Fruit fly (Drosophila melanogaster): ENCODE results near the gene CG31371.

CG31371 gene

DNA sequence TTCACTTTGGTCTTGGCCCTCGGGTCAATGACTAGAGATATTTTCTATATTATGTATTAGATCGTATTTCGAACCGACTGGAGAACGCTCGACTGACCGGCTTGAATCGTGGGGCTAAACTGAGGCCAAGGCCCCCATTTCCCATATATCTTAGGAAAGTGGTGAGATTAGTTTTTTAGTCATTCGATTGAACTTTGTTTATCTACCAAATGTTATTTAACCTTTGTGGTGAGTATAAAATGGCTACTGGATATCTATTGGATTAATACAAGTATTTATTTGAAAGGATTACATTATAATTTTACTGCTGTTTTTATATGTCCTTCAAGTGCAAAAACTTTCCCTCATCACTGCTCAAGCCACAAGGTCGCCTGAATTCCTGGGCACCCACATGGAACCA lies at the start of gene CG31371:
CG31371 (minus strand) TSS at position 101 of the 400 bp plus-strand sequence.
- no peak for TF ChIP-seq CG8478 (optimal IDR thresholded peaks at IDR 0.05)
- no peak for TF ChIP-seq CTCF (optimal IDR thresholded peaks at IDR 0.05)

DNA sequence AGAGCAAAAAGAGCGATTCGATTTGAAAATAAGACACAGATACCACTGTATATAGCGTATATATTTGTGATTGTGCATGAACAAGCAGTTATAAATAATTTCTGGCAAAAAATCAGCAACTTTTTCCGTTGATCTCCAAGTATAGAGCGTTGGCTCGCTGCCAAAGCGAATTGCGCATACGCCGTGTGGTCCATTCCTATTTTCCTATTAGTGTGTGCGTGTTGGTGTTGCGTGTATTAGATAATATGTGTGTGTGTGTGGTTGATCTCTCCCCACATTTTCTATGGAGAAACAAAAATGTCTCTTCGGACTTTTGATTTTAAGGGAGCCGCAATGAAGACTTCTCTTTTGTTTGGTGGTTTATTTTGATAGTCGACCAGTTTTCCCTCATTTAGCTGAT lies 49.2 kb upstream of the CG31371 start:
- no peak for TF ChIP-seq CG8478 (optimal IDR thresholded peaks at IDR 0.05)
- no peak for TF ChIP-seq CTCF (optimal IDR thresholded peaks at IDR 0.05)

DNA sequence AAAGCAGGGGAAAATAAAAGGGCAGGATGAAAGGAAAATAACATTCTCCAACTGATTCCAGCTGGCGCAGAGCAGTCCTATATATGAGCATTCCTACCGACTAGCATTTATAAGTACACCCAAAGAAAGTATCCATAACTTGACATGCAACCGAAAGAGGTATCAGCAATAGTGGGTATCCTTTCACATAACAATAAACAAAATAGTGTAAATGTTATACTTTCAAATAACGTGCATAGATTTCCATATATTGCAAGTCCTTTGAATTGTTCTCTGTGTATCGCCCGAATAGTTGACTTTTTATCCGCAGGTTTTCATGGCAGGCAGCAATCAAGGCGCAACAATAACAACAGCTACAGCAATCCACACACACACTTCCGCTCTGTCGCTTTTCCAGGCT lies 46.7 kb upstream of the CG31371 start:
- TF ChIP-seq CTCF (optimal IDR thresholded peaks at IDR 0.05) (no peak), CG8478 (optimal IDR thresholded peaks at IDR 0.05) (no peak)

DNA sequence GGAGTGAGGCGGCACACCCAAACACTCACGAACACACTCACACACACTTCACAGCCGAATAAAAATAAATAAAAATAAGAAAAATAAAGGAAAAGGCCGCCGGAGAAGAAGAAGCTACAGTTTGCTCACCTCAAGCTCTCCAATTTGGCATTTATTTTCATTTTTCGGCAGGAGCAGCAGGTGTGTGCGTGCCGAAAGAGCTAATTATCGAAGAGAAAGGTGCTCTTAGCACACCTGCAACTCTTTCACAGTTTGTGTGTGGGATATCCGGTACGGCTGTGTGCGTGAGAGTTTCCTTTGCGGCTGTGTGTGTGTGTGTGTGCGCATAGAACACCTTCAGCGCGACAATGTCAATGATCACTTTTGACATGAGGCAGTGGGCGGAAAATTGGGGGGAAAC lies 41.7 kb upstream of the CG31371 start:
- TF ChIP-seq CG8478 (optimal IDR thresholded peaks at IDR 0.05) (no peak), CTCF (optimal IDR thresholded peaks at IDR 0.05) (no peak)

- TF ChIP-seq CTCF (optimal IDR thresholded peaks at IDR 0.05) = no peak
- TF ChIP-seq CG8478 (optimal IDR thresholded peaks at IDR 0.05) = no peak
Observed at dm6 chr3R:30541469-30541868, 38.2 kb upstream of the CG31371 start.

DNA sequence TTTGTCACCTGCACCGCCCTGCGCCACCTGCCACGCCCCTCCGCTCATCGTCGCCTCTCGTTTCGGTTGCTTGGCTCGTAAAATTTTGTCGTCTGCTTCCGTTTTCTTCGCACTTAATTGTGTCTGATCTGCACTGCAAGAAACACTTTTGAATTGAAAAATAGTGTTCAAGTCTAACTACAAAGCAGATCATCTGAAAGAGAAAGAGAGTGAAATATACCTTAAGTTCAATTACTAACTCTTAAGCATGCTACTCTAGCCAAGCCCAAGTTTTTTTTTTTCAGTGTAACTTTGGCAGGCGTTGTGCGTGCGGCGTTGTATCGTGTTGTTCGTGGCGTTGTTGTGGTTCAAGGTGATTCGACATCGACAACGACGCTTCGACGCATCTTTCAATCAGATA lies 36.9 kb upstream of the CG31371 start:
- TF ChIP-seq CTCF (optimal IDR thresholded peaks at IDR 0.05) (no peak), CG8478 (optimal IDR thresholded peaks at IDR 0.05) (no peak)

dm6 chr3R:30536919-30537318 lies 33.6 kb upstream of the CG31371 start:
- TF ChIP-seq CTCF (optimal IDR thresholded peaks at IDR 0.05) (no peak), CG8478 (optimal IDR thresholded peaks at IDR 0.05) (no peak)

DNA sequence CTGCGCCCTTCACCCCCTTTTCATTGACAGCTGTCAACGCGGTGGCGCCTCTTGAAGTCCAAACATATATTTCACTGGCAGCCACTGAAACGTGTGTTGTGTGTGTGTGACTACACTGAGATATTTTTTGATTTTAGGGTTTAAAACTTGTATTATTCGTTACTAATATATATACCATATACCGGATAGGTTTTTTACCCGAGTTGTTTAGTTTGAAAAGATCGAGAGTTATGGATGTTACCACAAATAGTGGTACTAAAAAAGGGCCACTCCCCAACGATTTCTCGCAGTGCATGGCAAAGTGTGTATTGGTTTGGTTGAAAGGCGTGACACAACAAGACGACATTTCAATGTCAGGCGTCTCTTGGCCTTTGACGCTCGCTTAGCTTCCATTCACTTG lies 33.1 kb upstream of the CG31371 start:
- TF ChIP-seq CG8478 (optimal IDR thresholded peaks at IDR 0.05) (no peak), CTCF (optimal IDR thresholded peaks at IDR 0.05) (no peak)

DNA sequence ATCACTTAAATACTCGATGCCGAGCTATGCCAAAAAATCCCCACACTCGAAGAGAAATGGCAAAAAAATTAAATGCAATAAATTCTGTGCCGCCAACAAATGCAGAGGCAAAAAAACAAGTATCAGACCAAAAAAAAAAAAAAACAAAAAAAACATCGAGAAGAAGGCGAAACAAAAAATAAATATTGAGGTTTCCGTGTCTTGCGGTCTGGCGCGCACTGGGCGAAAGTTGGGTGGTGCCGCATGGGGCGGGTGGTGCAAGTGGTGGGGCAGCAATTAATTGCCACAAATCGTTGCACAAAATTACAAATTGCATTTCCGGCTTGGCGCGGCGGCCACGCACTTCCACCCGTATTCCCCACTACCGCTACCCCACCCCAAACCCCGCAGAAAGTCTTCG lies 31.1 kb upstream of the CG31371 start:
- no peak for TF ChIP-seq CTCF (optimal IDR thresholded peaks at IDR 0.05)
- TF ChIP-seq CG8478 (optimal IDR thresholded peaks at IDR 0.05) = no peak

- TF ChIP-seq CG8478 (optimal IDR thresholded peaks at IDR 0.05) (no peak), CTCF (optimal IDR thresholded peaks at IDR 0.05) (no peak)
Observed at dm6 chr3R:30531989-30532653, 28.8 kb upstream of the CG31371 start, which contains the start of gene tmod. TSS of gene tmod (plus strand) at chr3R:30532607.

DNA sequence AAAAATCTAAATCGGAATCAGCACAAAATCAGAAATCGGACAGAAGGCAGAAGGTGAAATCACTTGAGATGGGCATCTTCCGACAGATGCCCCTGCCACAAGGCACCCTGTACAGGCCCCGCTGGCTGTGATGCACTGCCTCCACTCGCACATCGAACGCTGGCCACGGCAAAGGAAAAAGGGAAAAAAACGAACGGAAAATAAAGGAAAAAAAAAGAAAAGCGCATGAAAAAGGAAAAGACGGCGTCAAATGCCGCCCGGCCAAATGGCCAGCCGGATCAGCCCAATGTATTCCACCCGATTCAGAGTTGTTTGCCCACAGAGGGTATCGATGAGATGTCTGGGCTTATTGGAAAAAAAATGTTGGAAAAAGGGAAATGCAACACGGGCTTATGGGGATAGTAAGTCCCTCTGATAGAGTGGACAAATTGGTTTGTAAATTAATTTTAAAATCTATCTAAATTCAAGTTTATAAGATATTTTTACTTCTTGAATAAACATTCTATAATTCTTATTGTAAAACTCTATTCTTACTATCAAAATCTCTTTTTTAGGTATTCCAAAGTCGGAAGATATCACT lies 27.9 kb upstream of the CG31371 start:
- TF ChIP-seq CG8478 (optimal IDR thresholded peaks at IDR 0.05) = no peak
- no peak for TF ChIP-seq CTCF (optimal IDR thresholded peaks at IDR 0.05)

DNA sequence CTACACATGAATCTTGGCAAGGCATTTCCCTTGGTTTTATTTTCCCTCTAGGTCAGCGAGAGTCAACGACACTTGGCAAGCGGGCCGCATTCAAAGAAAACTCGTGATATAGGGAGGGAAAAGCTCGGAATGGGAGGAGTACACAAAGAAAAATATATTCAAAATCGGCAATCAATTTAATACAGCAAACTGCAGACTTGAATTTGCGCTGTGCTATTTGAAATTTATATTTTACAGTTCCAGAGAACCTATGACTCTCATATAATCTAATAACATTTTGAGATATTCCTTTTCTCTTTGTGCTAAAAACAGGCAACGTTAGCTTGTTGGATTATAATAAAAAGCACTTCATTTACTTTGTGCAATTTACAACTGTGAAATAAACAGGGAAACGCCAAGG lies 26.3 kb upstream of the CG31371 start:
- TF ChIP-seq CTCF (optimal IDR thresholded peaks at IDR 0.05) (no peak), CG8478 (optimal IDR thresholded peaks at IDR 0.05) (no peak)

dm6 chr3R:30528692-30529305 lies 25.5 kb upstream of the CG31371 start:
- TF ChIP-seq CG8478 (optimal IDR thresholded peaks at IDR 0.05) (no peak), CTCF (optimal IDR thresholded peaks at IDR 0.05) (no peak)

- no peak for TF ChIP-seq CTCF (optimal IDR thresholded peaks at IDR 0.05)
- no peak for TF ChIP-seq CG8478 (optimal IDR thresholded peaks at IDR 0.05)
Observed at dm6 chr3R:30526799-30527465, 23.6 kb upstream of the CG31371 start, which contains the start of gene jdp. TSS of gene jdp (minus strand) at chr3R:30527037.

DNA sequence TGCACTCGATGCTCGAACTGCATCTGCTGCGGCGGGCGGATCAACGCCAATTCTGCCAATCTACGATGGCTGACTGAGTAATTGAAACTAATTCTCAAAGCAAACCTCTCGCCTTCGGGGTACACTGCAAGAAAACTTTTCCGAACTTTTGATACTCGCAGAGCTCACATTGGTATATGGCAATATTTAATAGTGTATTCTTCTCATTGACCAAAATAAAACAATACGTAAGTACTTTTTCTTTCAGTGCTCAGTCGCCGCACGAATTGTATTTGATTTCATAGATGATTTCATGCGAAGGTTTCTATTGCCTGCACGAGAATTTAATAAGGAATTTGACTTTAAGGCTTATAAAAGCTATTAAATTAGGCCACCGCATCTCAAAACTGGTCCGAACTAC lies 22.3 kb upstream of the CG31371 start:
- TF ChIP-seq CTCF (optimal IDR thresholded peaks at IDR 0.05) (no peak), CG8478 (optimal IDR thresholded peaks at IDR 0.05) (no peak)

Measured in S2 (cell line).